Worm (Caenorhabditis elegans) whole organism, young adult: ENCODE measurements around the gene chtb-3.

ENCODE experiments used
- F22D6.2 ChIP-seq: sonication (generic microtip); optimal IDR thresholded peaks from 2 replicates; lab custom pipeline; 2016; ENCODE audit warnings: mild to moderate bottlenecking, missing genetic modification characterization, missing compliant biosample characterization
- Y53G8AR.9 ChIP-seq: fragments of 200-800 bp; sonication (Bioruptor generic); conservative IDR thresholded peaks from 2 replicates; pipeline ENCODE4 v1.3.6; 2022; ENCODE audit warnings: missing genetic modification reagents, missing genetic modification characterization, missing compliant biosample characterization
- Y67H2A.10 ChIP-seq: fragments of 200-800 bp; sonication (Bioruptor generic); conservative IDR thresholded peaks from 2 replicates; pipeline ENCODE4 v1.3.6; 2022; ENCODE audit warnings: missing genetic modification reagents, missing genetic modification characterization, missing compliant biosample characterization
- ceh-100 ChIP-seq: fragments of 200-800 bp; sonication (Bioruptor generic); IDR thresholded peaks from 2 replicates; pipeline ENCODE4 v1.3.6; 2022; ENCODE audit warnings: missing genetic modification reagents, missing genetic modification characterization, missing compliant biosample characterization
- ekl-4 ChIP-seq: fragments of 200-800 bp; sonication (Bioruptor generic); IDR thresholded peaks from 2 replicates; pipeline ENCODE4 v1.3.6; 2022; ENCODE audit warnings: missing genetic modification reagents, missing genetic modification characterization, missing compliant biosample characterization
- pha-4 ChIP-seq: fragments of 150-350 bp; sonication (generic microtip); optimal IDR thresholded peaks from 2 replicates; lab custom pipeline; 2014; ENCODE audit warnings: missing biosample characterization, missing genetic modification reagents, missing genetic modification characterization

ce11 chrX:6350016-6350415 lies 30.6 kb upstream of the chtb-3 start, which contains the start of gene C03B1.6:
- TF ChIP-seq ceh-100 (GFP tag; lab: Robert Waterston, UW) (no peak), pha-4 (tag; lab: Kevin White, UChicago) (no peak), F22D6.2 (no peak), Y67H2A.10 (no peak), ekl-4 (GFP tag; lab: Robert Waterston, UW) (no peak), Y53G8AR.9 (GFP tag; lab: Robert Waterston, UW) (no peak)
